Worm (Caenorhabditis elegans): ENCODE results near the gene F22H10.2.

DNA sequence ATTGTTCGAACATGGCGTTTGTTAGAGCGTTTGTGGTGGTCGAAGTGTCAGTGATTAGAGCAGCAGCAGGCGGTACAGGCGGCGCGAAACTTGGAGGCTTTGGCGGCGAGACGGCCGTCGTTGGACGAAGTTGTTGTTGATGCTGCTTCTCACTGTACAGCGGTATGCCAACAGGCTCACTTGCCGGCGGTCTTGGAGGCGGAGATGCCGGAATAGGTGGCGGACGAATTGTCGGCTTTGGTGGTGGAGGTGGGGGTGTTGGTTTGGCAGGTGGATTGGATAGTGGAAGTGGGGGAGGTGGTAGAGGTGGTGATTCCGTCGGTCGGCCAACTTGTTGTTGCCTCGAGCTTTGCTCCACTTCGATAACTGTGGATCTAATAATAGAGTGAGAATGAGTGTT, 8.1 kb upstream of the F22H10.2 start:
- no peak for TF ChIP-seq R02D3.7 (tag; optimal IDR thresholded peaks at IDR 0.05)
- TF ChIP-seq sem-4 (tag; optimal IDR thresholded peaks at IDR 0.05) = no peak
- TF ChIP-seq nhr-77 (tag; optimal IDR thresholded peaks at IDR 0.05) = no peak
- TF ChIP-seq nhr-129 (tag; optimal IDR thresholded peaks at IDR 0.05) = no peak
- no peak for TF ChIP-seq nhr-25 (tag; optimal IDR thresholded peaks at IDR 0.05)
- TF ChIP-seq ceh-16 (tag; optimal IDR thresholded peaks at IDR 0.05) = no peak
- TF ChIP-seq nhr-23 (tag; optimal IDR thresholded peaks at IDR 0.05) = no peak

Data from whole organism, L2 larva.